Worm (Caenorhabditis elegans): Measurements from ENCODE around the gene C55A6.11.

ce11 chrV:11539502-11539901 lies 19.2 kb downstream of the C55A6.11 start:
- TF ChIP-seq zag-1 (tag; optimal IDR thresholded peaks at IDR 0.05) = no peak
- TF ChIP-seq ztf-4 (tag; optimal IDR thresholded peaks at IDR 0.05) = no peak
- TF ChIP-seq lin-39 (tag; optimal IDR thresholded peaks at IDR 0.05) = no peak
- TF ChIP-seq ztf-11 (tag; optimal IDR thresholded peaks at IDR 0.05) = no peak
- TF ChIP-seq fos-1 (tag; optimal IDR thresholded peaks at IDR 0.05) = no peak
- TF ChIP-seq lin-13 (GFP tag; optimal IDR thresholded peaks at IDR 0.05) = no peak
- no peak for TF ChIP-seq nhr-6 (tag; optimal IDR thresholded peaks at IDR 0.05)
- no peak for TF ChIP-seq nhr-12 (tag; optimal IDR thresholded peaks at IDR 0.05)
- TF ChIP-seq lsy-2 (tag; optimal IDR thresholded peaks at IDR 0.05) = no peak
